Worm (Caenorhabditis elegans) whole organism, L3 larva: ENCODE data around the gene bath-19.
"Not testable (repeated sequence)": the region's sequence is repeated elsewhere in the genome, so short reads cannot be mapped to it uniquely, and the experiment has no call there.

ENCODE experiments used
- R02D3.7 ChIP-seq: fragments of 150-350 bp; optimal IDR thresholded peaks from 2 replicates; lab custom pipeline; 2014; ENCODE audit warnings: missing biosample characterization, missing genetic modification characterization
- aly-2 ChIP-seq: fragments of 150-350 bp; optimal IDR thresholded peaks from 2 replicates; lab custom pipeline; 2014; ENCODE audit warnings: missing biosample characterization, missing genetic modification characterization
- ceh-16 ChIP-seq: sonication (generic microtip); optimal IDR thresholded peaks from 2 replicates; lab custom pipeline; 2017; ENCODE audit warnings: missing biosample characterization, missing genetic modification characterization
- ceh-82 ChIP-seq: fragments of 150-350 bp; optimal IDR thresholded peaks from 2 replicates; lab custom pipeline; 2014; ENCODE audit warnings: missing biosample characterization, missing genetic modification characterization
- ceh-9 ChIP-seq: sonication (generic microtip); optimal IDR thresholded peaks from 2 replicates; lab custom pipeline; 2018; ENCODE audit warnings: missing biosample characterization, missing genetic modification characterization
- daf-12 ChIP-seq: fragments of 150-350 bp; optimal IDR thresholded peaks from 2 replicates; lab custom pipeline; 2014; ENCODE audit warnings: missing biosample characterization, missing genetic modification reagents, missing genetic modification characterization
- egl-27 ChIP-seq: sonication (generic microtip); optimal IDR thresholded peaks from 4 replicates; lab custom pipeline; 2017; ENCODE audit warnings: missing biosample characterization, missing genetic modification reagents, missing genetic modification characterization
- egl-5 ChIP-seq: fragments of 150-350 bp; optimal IDR thresholded peaks from 2 replicates; lab custom pipeline; 2017; ENCODE audit warnings: missing biosample characterization, missing genetic modification reagents, missing genetic modification characterization, inconsistent platforms
- elt-1 ChIP-seq: fragments of 150-350 bp; optimal IDR thresholded peaks from 2 replicates; lab custom pipeline; 2014; ENCODE audit warnings: missing biosample characterization, missing genetic modification characterization
- elt-2 ChIP-seq: sonication (generic microtip); optimal IDR thresholded peaks from 2 replicates; lab custom pipeline; 2016; ENCODE audit warnings: missing genetic modification reagents, mild to moderate bottlenecking, missing genetic modification characterization, missing compliant biosample characterization
- fkh-10 ChIP-seq: sonication (generic microtip); optimal IDR thresholded peaks from 2 replicates; lab custom pipeline; 2017; ENCODE audit warnings: missing biosample characterization, missing genetic modification reagents, missing genetic modification characterization
- fkh-2 ChIP-seq: fragments of 150-350 bp; optimal IDR thresholded peaks from 2 replicates; lab custom pipeline; 2014; ENCODE audit warnings: missing biosample characterization, missing genetic modification reagents, missing genetic modification characterization
- lin-15B ChIP-seq: fragments of 150-350 bp; optimal IDR thresholded peaks from 2 replicates; lab custom pipeline; 2014; ENCODE audit warnings: missing biosample characterization, missing genetic modification characterization
- lin-39 ChIP-seq: fragments of 150-350 bp; optimal IDR thresholded peaks from 2 replicates; lab custom pipeline; 2018; ENCODE audit warnings: missing biosample characterization, missing genetic modification reagents, missing genetic modification characterization
- lsy-12 ChIP-seq: sonication (generic microtip); optimal IDR thresholded peaks from 2 replicates; lab custom pipeline; 2016; ENCODE audit warnings: mild to moderate bottlenecking, missing genetic modification characterization, missing compliant biosample characterization
- mdl-1 ChIP-seq: fragments of 150-350 bp; optimal IDR thresholded peaks from 2 replicates; lab custom pipeline; 2014; ENCODE audit warnings: missing biosample characterization, missing genetic modification characterization
- nfya-1 ChIP-seq: sonication (generic microtip); optimal IDR thresholded peaks from 2 replicates; lab custom pipeline; 2017; ENCODE audit warnings: missing genetic modification characterization, mild to moderate bottlenecking, missing compliant biosample characterization, antibody characterized with exemption, moderate library complexity; ENCODE audit not compliant: insufficient read depth
- nhr-12 ChIP-seq: fragments of 150-350 bp; optimal IDR thresholded peaks from 2 replicates; lab custom pipeline; 2014; ENCODE audit warnings: missing biosample characterization, missing genetic modification characterization
- nhr-23 ChIP-seq: fragments of 150-350 bp; optimal IDR thresholded peaks from 2 replicates; lab custom pipeline; 2014; ENCODE audit warnings: missing biosample characterization, missing genetic modification reagents, missing genetic modification characterization
- nhr-237 ChIP-seq: fragments of 150-350 bp; optimal IDR thresholded peaks from 2 replicates; lab custom pipeline; 2014; ENCODE audit warnings: missing biosample characterization, missing genetic modification characterization
- nhr-25 ChIP-seq: sonication (generic microtip); optimal IDR thresholded peaks from 2 replicates; lab custom pipeline; 2017; ENCODE audit warnings: missing biosample characterization, missing genetic modification characterization
- nhr-43 ChIP-seq: sonication (generic microtip); optimal IDR thresholded peaks from 2 replicates; lab custom pipeline; 2016; ENCODE audit warnings: mild to moderate bottlenecking, missing genetic modification characterization, missing compliant biosample characterization; ENCODE audit not compliant: poor library complexity, severe bottlenecking
- nhr-67 ChIP-seq: fragments of 150-350 bp; optimal IDR thresholded peaks from 2 replicates; lab custom pipeline; 2014; ENCODE audit warnings: missing biosample characterization, missing genetic modification characterization
- nhr-76 ChIP-seq: fragments of 150-350 bp; sonication (generic microtip); optimal IDR thresholded peaks from 5 replicates; lab custom pipeline; 2014; ENCODE audit warnings: missing biosample characterization, missing genetic modification characterization
- nhr-77 ChIP-seq: fragments of 150-350 bp; optimal IDR thresholded peaks from 2 replicates; lab custom pipeline; 2014; ENCODE audit warnings: missing biosample characterization, missing genetic modification characterization
- sea-2 ChIP-seq: fragments of 150-350 bp; sonication (generic microtip); optimal IDR thresholded peaks from 4 replicates; lab custom pipeline; 2014; ENCODE audit warnings: missing biosample characterization, missing genetic modification reagents, missing genetic modification characterization
- skn-1 ChIP-seq: fragments of 150-350 bp; optimal IDR thresholded peaks from 2 replicates; lab custom pipeline; 2014; ENCODE audit warnings: missing biosample characterization, missing genetic modification characterization
- snpc-4 ChIP-seq: fragments of 150-350 bp; optimal IDR thresholded peaks from 2 replicates; lab custom pipeline; 2014; ENCODE audit warnings: missing biosample characterization, missing genetic modification characterization
- tbx-2 ChIP-seq: sonication (generic microtip); optimal IDR thresholded peaks from 2 replicates; lab custom pipeline; 2016; ENCODE audit warnings: mild to moderate bottlenecking, missing genetic modification characterization, missing compliant biosample characterization
- unc-62 ChIP-seq: fragments of 150-350 bp; sonication (generic microtip); optimal IDR thresholded peaks from 4 replicates; lab custom pipeline; 2014; ENCODE audit warnings: missing biosample characterization, missing genetic modification reagents, missing genetic modification characterization
- ztf-11 ChIP-seq: fragments of 150-350 bp; optimal IDR thresholded peaks from 2 replicates; lab custom pipeline; 2014; ENCODE audit warnings: missing biosample characterization, missing genetic modification characterization

bath-19 gene

DNA sequence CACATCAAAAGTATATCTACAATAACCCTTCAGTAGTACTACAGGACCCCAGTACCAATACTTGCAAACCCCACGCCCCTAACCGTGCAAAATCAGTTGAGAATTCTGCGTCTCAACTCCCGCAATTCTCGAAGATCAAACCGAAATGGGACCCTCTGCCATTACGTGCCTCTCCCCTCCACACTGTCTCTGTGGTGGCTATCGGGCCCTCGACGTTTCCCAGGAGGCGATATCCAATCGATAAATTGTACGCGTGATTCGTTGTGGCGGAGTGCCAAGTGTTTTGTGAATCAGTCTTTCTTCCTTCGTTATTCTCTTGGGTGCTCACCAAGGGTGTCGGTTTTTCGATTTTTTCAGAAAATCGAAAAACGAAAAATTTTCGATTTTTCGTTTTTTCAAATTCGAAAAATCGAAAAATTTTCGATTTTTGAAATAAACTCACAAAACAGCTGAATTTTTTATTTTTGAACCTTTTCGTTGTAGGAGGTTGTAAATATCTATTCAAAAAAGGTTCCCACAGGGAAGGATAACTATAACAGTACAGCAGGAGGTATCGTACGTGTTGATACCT lies 28.3 kb upstream of the bath-19 start, which contains the start of gene F07E5.12:
F07E5.12 (plus strand) TSS at position 521 of the 571 bp plus-strand sequence.
- TF ChIP-seq snpc-4 (tag; lab: Kevin White, UChicago); nhr-12 (tag; lab: Kevin White, UChicago); nhr-23: not testable (repeated sequence)

DNA sequence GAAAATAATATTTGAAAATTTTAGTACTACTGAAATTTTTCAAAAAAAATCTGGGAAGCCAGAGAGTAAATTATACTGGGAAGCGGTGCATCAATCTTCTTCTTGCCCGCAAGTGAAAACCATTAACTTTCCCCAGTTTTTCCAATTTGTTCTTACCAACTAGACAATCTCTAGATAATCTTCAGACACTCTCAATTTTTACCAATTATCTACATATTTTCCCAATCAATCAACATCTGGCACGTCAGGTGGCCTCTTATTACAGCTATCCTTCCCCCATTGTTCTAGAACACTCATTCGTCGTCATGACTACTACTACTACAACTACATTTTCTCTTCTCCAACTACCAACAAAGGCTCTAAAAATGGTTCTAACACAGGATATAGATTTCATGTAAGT lies 25.3 kb upstream of the bath-19 start, which contains the start of gene fbxb-6:
fbxb-6 (plus strand) TSS at position 301 of the 400 bp plus-strand sequence.
- no peak for TF ChIP-seq ceh-9 (tag; lab: Kevin White, UChicago)
- TF ChIP-seq nhr-77 (tag; lab: Kevin White, UChicago): no peak
- no peak for TF ChIP-seq ceh-16 (tag; lab: Kevin White, UChicago)
- no peak for TF ChIP-seq elt-2 (tag; lab: Kevin White, UChicago)
- TF ChIP-seq tbx-2: no peak
- TF ChIP-seq skn-1 (tag; lab: Kevin White, UChicago): no peak
- TF ChIP-seq daf-12 (tag; lab: Kevin White, UChicago): no peak
- no peak for TF ChIP-seq nhr-43
- TF ChIP-seq snpc-4 (tag; lab: Kevin White, UChicago): no peak
- no peak for TF ChIP-seq mdl-1 (tag; lab: Kevin White, UChicago)
- no peak for TF ChIP-seq nhr-67 (tag; lab: Kevin White, UChicago)
- TF ChIP-seq fkh-2 (tag; lab: Kevin White, UChicago): no peak
- no peak for TF ChIP-seq ceh-82
- TF ChIP-seq sea-2 (GFP tag; lab: Kevin White, UChicago): no peak
- no peak for TF ChIP-seq lin-39 (tag; lab: Kevin White, UChicago)
- no peak for TF ChIP-seq fkh-10 (GFP tag; lab: Kevin White, UChicago)
- TF ChIP-seq elt-1 (tag; lab: Kevin White, UChicago): no peak

DNA sequence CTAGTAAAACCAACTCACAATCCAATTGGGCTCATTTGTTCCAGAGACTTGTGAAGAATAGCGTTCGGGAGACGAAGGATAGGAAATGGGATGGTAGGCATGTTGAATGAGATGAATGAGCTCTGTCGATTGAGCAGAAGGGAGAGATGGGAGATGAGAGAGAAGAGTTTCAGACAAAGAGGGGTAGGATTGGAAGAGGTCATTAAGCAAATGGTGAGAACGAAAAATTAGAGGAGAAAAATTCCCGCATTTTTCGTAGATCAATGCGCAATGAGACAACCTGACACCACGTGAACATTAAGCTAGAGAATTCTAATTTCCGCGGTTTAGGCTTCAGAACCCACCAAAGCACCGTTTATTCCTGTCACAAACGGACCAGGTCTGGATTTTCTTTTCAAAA lies 24.8 kb upstream of the bath-19 start, which contains the start of gene F07E5.13:
F07E5.13 (minus strand) TSS at position 101 of the 400 bp plus-strand sequence.
- TF ChIP-seq egl-27 (tag; lab: Kevin White, UChicago) (no peak), ztf-11 (no peak), nhr-43 (no peak)
- TF ChIP-seq, all 47 proteins: peak for 0

DNA sequence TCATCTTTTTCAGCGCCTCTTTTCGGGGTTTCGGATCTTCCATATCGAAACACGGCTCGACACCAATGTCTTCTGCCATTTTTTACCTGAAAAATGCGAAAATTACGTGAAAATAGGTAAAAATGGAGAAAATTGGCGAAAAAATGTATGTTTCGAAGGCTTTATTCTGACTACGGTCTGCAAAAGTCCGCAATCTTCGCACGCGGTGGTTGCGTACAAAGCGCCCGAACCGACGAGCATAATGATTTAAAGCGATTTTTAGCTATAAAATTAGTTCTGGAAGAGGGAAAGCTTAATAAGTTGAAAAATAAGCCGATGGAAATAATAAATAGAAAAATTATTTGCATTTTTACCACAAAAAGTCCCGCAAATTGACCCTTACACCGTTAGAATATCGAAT lies 19.8 kb upstream of the bath-19 start, which contains the start of gene F07E5.5:
F07E5.5 (minus strand) TSS at position 86 of the 400 bp plus-strand sequence.
- TF ChIP-seq lsy-12 (tag; lab: Kevin White, UChicago) (peak; percentile 16), unc-62 (GFP tag; lab: Kevin White, UChicago) (no peak), elt-1 (tag; lab: Kevin White, UChicago) (peak; percentile 31), skn-1 (tag; lab: Kevin White, UChicago) (no peak), nhr-76 (no peak), lin-15B (tag; lab: Kevin White, UChicago) (peak; percentile 40), egl-5 (tag; lab: Kevin White, UChicago) (no peak), nfya-1 (tag; lab: Kevin White, UChicago) (peak; percentile 79), elt-2 (tag; lab: Kevin White, UChicago) (peak; percentile 20), nhr-23 (peak; percentile 41), aly-2 (tag; lab: Kevin White, UChicago) (no peak), R02D3.7 (tag; lab: Kevin White, UChicago) (peak; percentile 44), lin-39 (tag; lab: Kevin White, UChicago) (peak; percentile 10), snpc-4 (tag; lab: Kevin White, UChicago) (peak; percentile 46), nhr-25 (tag; lab: Kevin White, UChicago) (peak; percentile 9)

DNA sequence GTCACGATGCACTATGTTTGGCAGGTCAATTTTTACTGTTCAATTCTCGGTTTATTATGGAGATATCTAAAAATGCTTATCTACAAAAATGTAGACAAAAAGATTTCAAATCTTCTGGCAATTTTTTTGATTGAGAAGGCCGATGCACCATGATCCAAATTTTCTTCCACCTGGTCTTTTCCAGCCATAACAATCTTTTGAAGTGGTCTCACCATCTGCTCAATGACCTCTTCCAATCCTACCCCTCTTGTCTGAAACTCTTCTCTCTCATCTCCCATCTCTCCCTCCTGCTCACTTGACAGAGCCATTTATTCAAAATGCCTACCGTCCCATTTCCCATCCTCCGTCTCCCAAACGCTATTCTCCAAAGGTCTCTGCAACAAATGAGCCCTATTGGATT lies 12.2 kb upstream of the bath-19 start, which contains the start of gene fbxb-35:
fbxb-35 (plus strand) TSS at position 301 of the 400 bp plus-strand sequence.
- TF ChIP-seq nhr-237 (tag; lab: Kevin White, UChicago) (no peak), lin-15B (tag; lab: Kevin White, UChicago) (no peak)

DNA sequence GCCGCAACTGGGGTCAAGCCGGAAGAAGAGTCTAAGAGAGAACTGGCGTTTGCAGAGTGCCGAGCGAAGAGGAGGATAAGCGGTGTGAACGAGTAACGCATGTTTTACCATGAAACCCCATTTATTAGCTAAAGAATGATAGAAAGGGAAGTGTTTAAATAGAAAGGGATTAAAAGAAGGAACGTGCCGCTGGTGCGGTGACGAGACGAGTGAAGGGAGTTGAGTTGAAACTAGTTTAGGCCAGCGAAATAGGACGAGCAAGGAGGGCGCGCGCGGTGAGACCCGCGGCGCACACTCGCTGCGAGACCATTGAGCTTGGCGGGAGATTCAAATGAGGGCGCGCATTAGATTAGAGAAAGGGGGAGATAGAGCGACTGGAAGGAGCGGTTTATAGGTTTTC lies 7.4 kb upstream of the bath-19 start, which contains the start of gene math-1:
math-1 (minus strand) TSS at position 101 of the 400 bp plus-strand sequence.
- TF ChIP-seq mdl-1 (tag; lab: Kevin White, UChicago); ztf-11; nfya-1 (tag; lab: Kevin White, UChicago): not testable (repeated sequence)
